Worm (Caenorhabditis elegans): ENCODE results near the gene F53A9.8.

DNA sequence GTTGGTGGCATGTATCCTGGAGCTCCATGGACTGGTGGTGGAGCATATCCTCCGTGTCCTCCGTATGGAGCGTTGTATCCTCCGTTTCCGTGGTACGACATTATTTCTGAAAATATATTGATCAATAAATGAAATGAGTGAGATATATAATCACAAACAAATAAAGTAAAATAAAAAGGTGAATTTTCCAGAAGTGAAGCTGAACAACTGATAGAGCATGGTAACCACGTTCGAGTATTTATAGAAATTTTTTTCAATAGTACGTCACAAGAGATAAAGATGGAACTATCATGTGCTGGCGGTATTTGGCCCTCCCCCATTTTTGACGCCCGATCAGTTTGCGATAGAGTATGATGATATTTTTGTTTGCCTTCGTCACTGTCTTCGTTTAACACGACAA is 1.9 kb downstream of the F53A9.8 start, which contains the start of gene F53A9.7:
- TF ChIP-seq pha-4 (tag; optimal IDR thresholded peaks at IDR 0.05) (no peak), unc-3 (GFP tag; conservative IDR thresholded peaks at IDR 0.05) (no peak), unc-3 (tag; optimal IDR thresholded peaks at IDR 0.05) (no peak), hlh-15 (tag; optimal IDR thresholded peaks at IDR 0.05) (no peak), ama-1 (optimal IDR thresholded peaks at IDR 0.05) (no peak)

All from whole organism, late embryonic.